Worm (Caenorhabditis elegans) whole organism, early embryonic: ENCODE data around the gene C42C1.12.

Source experiments
- F13C5.2 ChIP-seq: sonication (generic microtip); optimal IDR thresholded peaks from 2 replicates; lab custom pipeline; 2017; ENCODE audit warnings: mild to moderate bottlenecking, missing genetic modification characterization, inconsistent platforms, missing compliant biosample characterization
- aly-1 ChIP-seq: sonication (generic microtip); optimal IDR thresholded peaks from 2 replicates; lab custom pipeline; 2016; ENCODE audit warnings: missing genetic modification characterization, missing compliant biosample characterization
- ama-1 ChIP-seq: fragments of 150-350 bp; optimal IDR thresholded peaks from 2 replicates; lab custom pipeline; 2014
- ceh-13 ChIP-seq: fragments of 200-800 bp; sonication (Bioruptor generic); optimal IDR thresholded peaks from 2 replicates; lab custom pipeline; 2018; ENCODE audit warnings: mild to moderate bottlenecking, missing genetic modification characterization, missing compliant biosample characterization
- flt-1 ChIP-seq: fragments of 200-800 bp; sonication (Bioruptor generic); IDR thresholded peaks from 2 replicates; pipeline ENCODE4 v1.3.6; 2022; ENCODE audit warnings: missing genetic modification characterization, missing compliant biosample characterization
- hmg-4 ChIP-seq: fragments of 200-800 bp; sonication (Bioruptor generic); optimal IDR thresholded peaks from 2 replicates; lab custom pipeline; 2018; ENCODE audit warnings: mild to moderate bottlenecking, missing genetic modification characterization, missing compliant biosample characterization
- sea-1 ChIP-seq: fragments of 200-800 bp; sonication (Bioruptor generic); conservative IDR thresholded peaks from 2 replicates; pipeline ENCODE4 v1.3.6; 2022; ENCODE audit warnings: missing genetic modification characterization, missing compliant biosample characterization

DNA sequence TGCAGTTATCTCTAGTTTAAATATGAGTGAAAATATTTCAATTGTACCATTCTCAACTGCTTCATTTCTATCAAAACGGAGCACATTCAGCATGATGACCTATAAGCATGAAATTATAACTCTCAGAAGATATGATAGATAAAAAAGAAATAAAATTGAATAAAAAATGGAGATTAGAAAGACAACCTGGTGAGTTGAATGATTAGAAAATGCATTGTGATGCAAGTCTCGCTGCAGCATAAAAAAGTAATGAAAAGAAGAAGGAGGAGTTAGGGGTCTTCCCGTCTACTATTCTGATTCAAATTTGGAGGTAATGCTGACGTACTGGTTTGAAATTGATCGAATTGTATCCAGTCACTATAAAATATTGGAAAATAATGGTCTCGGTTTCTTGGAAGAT is 37.3 kb downstream of the C42C1.12 start, which contains the start of gene sre-15:
- TF ChIP-seq aly-1: no peak
- TF ChIP-seq hmg-4 (GFP tag; lab: Kevin White, UChicago): no peak
- TF ChIP-seq flt-1 (GFP tag; lab: Robert Waterston, UW): no peak
- TF ChIP-seq F13C5.2 (tag; lab: Kevin White, UChicago): no peak
- no peak for TF ChIP-seq sea-1 (GFP tag; lab: Robert Waterston, UW)
- TF ChIP-seq ama-1 (lab: Kevin White, UChicago): no peak
- TF ChIP-seq ceh-13 (GFP tag; lab: Kevin White, UChicago): no peak
